Worm (Caenorhabditis elegans) whole organism, young adult: ENCODE measurements around the gene F35E8.7.

Experiments used
- B0261.1 ChIP-seq: sonication (generic microtip); optimal IDR thresholded peaks from 2 replicates; lab custom pipeline; 2016; ENCODE audit warnings: mild to moderate bottlenecking, missing genetic modification characterization, moderate library complexity, missing compliant biosample characterization
- F10E7.11 ChIP-seq: sonication (generic microtip); optimal IDR thresholded peaks from 2 replicates; lab custom pipeline; 2017; ENCODE audit warnings: mild to moderate bottlenecking, missing genetic modification characterization, moderate library complexity, missing compliant biosample characterization
- F22D6.2 ChIP-seq: sonication (generic microtip); optimal IDR thresholded peaks from 2 replicates; lab custom pipeline; 2016; ENCODE audit warnings: mild to moderate bottlenecking, missing genetic modification characterization, missing compliant biosample characterization
- F39B2.1 ChIP-seq: fragments of 200-800 bp; sonication (Bioruptor generic); IDR thresholded peaks from 2 replicates; pipeline ENCODE4 v1.3.6; 2022; ENCODE audit warnings: missing genetic modification reagents, missing genetic modification characterization, missing compliant biosample characterization
- F49E8.2 ChIP-seq: sonication (generic microtip); optimal IDR thresholded peaks from 3 replicates; lab custom pipeline; 2017; ENCODE audit warnings: missing genetic modification characterization, mild to moderate bottlenecking, missing compliant biosample characterization, antibody characterized with exemption, moderate library complexity; ENCODE audit not compliant: insufficient read depth
- F57C9.4 ChIP-seq: sonication (generic microtip); optimal IDR thresholded peaks from 2 replicates; lab custom pipeline; 2017; ENCODE audit warnings: mild to moderate bottlenecking, missing genetic modification characterization, missing compliant biosample characterization
- K11D2.4 ChIP-seq: fragments of 200-800 bp; sonication (Bioruptor generic); IDR thresholded peaks from 2 replicates; pipeline ENCODE4 v1.3.6; 2022; ENCODE audit warnings: missing genetic modification reagents, missing genetic modification characterization, missing compliant biosample characterization
- K12H6.12 ChIP-seq: fragments of 200-800 bp; sonication (Bioruptor generic); optimal IDR thresholded peaks from 2 replicates; lab custom pipeline; 2018; ENCODE audit warnings: mild to moderate bottlenecking, missing genetic modification characterization, missing compliant biosample characterization
- T07F8.4 ChIP-seq: sonication (generic microtip); optimal IDR thresholded peaks from 2 replicates; lab custom pipeline; 2016; ENCODE audit warnings: mild to moderate bottlenecking, missing genetic modification characterization, moderate library complexity, missing compliant biosample characterization
- T26A5.8 ChIP-seq: sonication (generic microtip); optimal IDR thresholded peaks from 2 replicates; lab custom pipeline; 2016; ENCODE audit warnings: missing genetic modification characterization, missing compliant biosample characterization
- Y53F4B.3 ChIP-seq: fragments of 200-800 bp; sonication (Bioruptor generic); IDR thresholded peaks from 2 replicates; pipeline ENCODE4 v1.3.6; 2022; ENCODE audit warnings: missing genetic modification reagents, missing genetic modification characterization, missing compliant biosample characterization
- Y95B8A.8 ChIP-seq: fragments of 200-800 bp; sonication (Bioruptor generic); IDR thresholded peaks from 2 replicates; pipeline ENCODE4 v1.3.6; 2022; ENCODE audit warnings: missing genetic modification reagents, missing genetic modification characterization, missing compliant biosample characterization
- aptf-2 ChIP-seq: fragments of 200-800 bp; sonication (Bioruptor generic); conservative IDR thresholded peaks from 2 replicates; pipeline ENCODE4 v1.3.6; 2022; ENCODE audit warnings: missing genetic modification reagents, missing genetic modification characterization, missing compliant biosample characterization
- atf-7 ChIP-seq: sonication (generic microtip); optimal IDR thresholded peaks from 2 replicates; lab custom pipeline; 2017; ENCODE audit warnings: mild to moderate bottlenecking, missing genetic modification characterization, missing compliant biosample characterization
- attf-3 ChIP-seq: fragments of 200-800 bp; sonication (Bioruptor generic); conservative IDR thresholded peaks from 2 replicates; pipeline ENCODE4 v1.3.6; 2022; ENCODE audit warnings: missing genetic modification reagents, missing genetic modification characterization, missing compliant biosample characterization
- cebp-2 ChIP-seq: fragments of 200-800 bp; sonication (Bioruptor generic); IDR thresholded peaks from 2 replicates; pipeline ENCODE4 v1.3.6; 2022; ENCODE audit warnings: missing genetic modification characterization, missing compliant biosample characterization
- ceh-40 ChIP-seq: fragments of 200-800 bp; sonication (Bioruptor generic); IDR thresholded peaks from 2 replicates; pipeline ENCODE4 v1.3.6; 2022; ENCODE audit warnings: missing genetic modification characterization, missing compliant biosample characterization
- ceh-91 ChIP-seq: fragments of 200-800 bp; sonication (Bioruptor generic); IDR thresholded peaks from 2 replicates; pipeline ENCODE4 v1.3.6; 2022; ENCODE audit warnings: missing genetic modification reagents, missing genetic modification characterization, missing compliant biosample characterization
- chd-7 ChIP-seq: sonication (generic microtip); optimal IDR thresholded peaks from 2 replicates; lab custom pipeline; 2016; ENCODE audit warnings: mild to moderate bottlenecking, missing genetic modification characterization, moderate library complexity, missing compliant biosample characterization
- die-1 ChIP-seq: sonication (generic microtip); optimal IDR thresholded peaks from 2 replicates; lab custom pipeline; 2016; ENCODE audit warnings: missing genotype, mild to moderate bottlenecking, missing genetic modification characterization, missing compliant biosample characterization
- egl-18 ChIP-seq: fragments of 200-800 bp; sonication (Bioruptor generic); IDR thresholded peaks from 2 replicates; pipeline ENCODE4 v1.3.6; 2022; ENCODE audit warnings: missing genetic modification reagents, missing genetic modification characterization, missing compliant biosample characterization
- gei-17 ChIP-seq: fragments of 200-800 bp; sonication (Bioruptor generic); optimal IDR thresholded peaks from 2 replicates; lab custom pipeline; 2018; ENCODE audit warnings: mild to moderate bottlenecking, missing genetic modification characterization, missing compliant biosample characterization
- him-1 ChIP-seq: sonication (generic microtip); optimal IDR thresholded peaks from 2 replicates; lab custom pipeline; 2016; ENCODE audit warnings: missing genotype, missing genetic modification reagents, missing genetic modification characterization, missing compliant biosample characterization
- hmg-1.2 ChIP-seq: fragments of 200-800 bp; sonication (Bioruptor generic); IDR thresholded peaks from 2 replicates; pipeline ENCODE4 v1.3.6; 2022; ENCODE audit warnings: missing genetic modification reagents, missing genetic modification characterization, missing compliant biosample characterization
- let-526 ChIP-seq: fragments of 200-800 bp; sonication (Bioruptor generic); IDR thresholded peaks from 2 replicates; pipeline ENCODE4 v1.3.6; 2022; ENCODE audit warnings: missing genetic modification reagents, missing genetic modification characterization, missing compliant biosample characterization
- lsy-27 ChIP-seq: sonication (generic microtip); optimal IDR thresholded peaks from 2 replicates; lab custom pipeline; 2017; ENCODE audit warnings: missing genetic modification characterization, mild to moderate bottlenecking, missing compliant biosample characterization, antibody characterized with exemption, missing genotype, borderline replicate concordance; ENCODE audit not compliant: insufficient read depth
- madf-10 ChIP-seq: sonication (generic microtip); optimal IDR thresholded peaks from 2 replicates; lab custom pipeline; 2016; ENCODE audit warnings: mild to moderate bottlenecking, missing genetic modification characterization, missing compliant biosample characterization
- madf-8 ChIP-seq: fragments of 200-800 bp; sonication (Bioruptor generic); conservative IDR thresholded peaks from 2 replicates; pipeline ENCODE4 v1.3.6; 2022; ENCODE audit warnings: missing genetic modification reagents, missing genetic modification characterization, missing compliant biosample characterization
- mcd-1 ChIP-seq: fragments of 200-800 bp; sonication (Bioruptor generic); IDR thresholded peaks from 2 replicates; pipeline ENCODE4 v1.3.6; 2022; ENCODE audit warnings: missing genetic modification reagents, missing genetic modification characterization, missing compliant biosample characterization
- nfya-1 ChIP-seq: sonication (generic microtip); optimal IDR thresholded peaks from 2 replicates; lab custom pipeline; 2017; ENCODE audit warnings: antibody characterized with exemption, missing compliant biosample characterization, missing genetic modification characterization, borderline replicate concordance; ENCODE audit not compliant: insufficient read depth
- nfyb-1 ChIP-seq: fragments of 200-800 bp; sonication (Bioruptor generic); IDR thresholded peaks from 2 replicates; pipeline ENCODE4 v1.3.6; 2022; ENCODE audit warnings: missing genetic modification reagents, missing genetic modification characterization, missing compliant biosample characterization
- nhr-120 ChIP-seq: fragments of 200-800 bp; sonication (Bioruptor generic); IDR thresholded peaks from 2 replicates; pipeline ENCODE4 v1.3.6; 2022; ENCODE audit warnings: missing genetic modification characterization, missing compliant biosample characterization
- nhr-27 ChIP-seq: fragments of 200-800 bp; sonication (Bioruptor generic); optimal IDR thresholded peaks from 2 replicates; lab custom pipeline; 2018; ENCODE audit warnings: mild to moderate bottlenecking, missing genetic modification characterization, moderate library complexity, missing compliant biosample characterization
- rcor-1 ChIP-seq: fragments of 200-800 bp; sonication (Bioruptor generic); IDR thresholded peaks from 2 replicates; pipeline ENCODE4 v1.3.6; 2022; ENCODE audit warnings: missing genetic modification reagents, missing genetic modification characterization, missing compliant biosample characterization
- rpc-1 ChIP-seq, 2 experiments: fragments of 150-350 bp in 1 of 2; sonication (generic microtip) in 1 of 2; optimal IDR thresholded peaks; 2 replicates each; lab custom pipeline; 2014 to 2018; ENCODE audit warnings: missing biosample characterization in 1 of 2, missing genetic modification characterization in 1 of 2, missing genetic modification reagents in 1 of 2, missing genotype in 1 of 2
- sea-2 ChIP-seq: fragments of 200-800 bp; sonication (Bioruptor generic); IDR thresholded peaks from 2 replicates; pipeline ENCODE4 v1.3.6; 2022; ENCODE audit warnings: missing genetic modification characterization, missing compliant biosample characterization
- snpc-3.4 ChIP-seq: sonication (generic microtip); optimal IDR thresholded peaks from 2 replicates; lab custom pipeline; 2017; ENCODE audit warnings: missing genetic modification characterization, mild to moderate bottlenecking, missing compliant biosample characterization, antibody characterized with exemption, moderate library complexity, missing genotype, missing genetic modification reagents
- tbp1 ChIP-seq: fragments of 200-800 bp; sonication (Bioruptor generic); optimal IDR thresholded peaks from 2 replicates; lab custom pipeline; 2018; ENCODE audit warnings: mild to moderate bottlenecking, missing genetic modification characterization, missing compliant biosample characterization
- tbx-9 ChIP-seq: sonication (generic microtip); optimal IDR thresholded peaks from 2 replicates; lab custom pipeline; 2016; ENCODE audit warnings: borderline replicate concordance, missing genetic modification characterization, inconsistent platforms, missing compliant biosample characterization
- tlf-1 ChIP-seq: fragments of 200-800 bp; sonication (Bioruptor generic); optimal IDR thresholded peaks from 2 replicates; lab custom pipeline; 2018; ENCODE audit warnings: mild to moderate bottlenecking, missing genetic modification characterization, missing compliant biosample characterization
- unc-130 ChIP-seq: sonication (generic microtip); optimal IDR thresholded peaks from 2 replicates; lab custom pipeline; 2016; ENCODE audit warnings: missing genetic modification reagents, missing genetic modification characterization, missing compliant biosample characterization
- xnd-1 ChIP-seq: sonication (generic microtip); optimal IDR thresholded peaks from 2 replicates; lab custom pipeline; 2016; ENCODE audit warnings: missing genotype, missing genetic modification reagents, missing genetic modification characterization, missing compliant biosample characterization
- zim-3 ChIP-seq: sonication (generic microtip); optimal IDR thresholded peaks from 2 replicates; lab custom pipeline; 2017; ENCODE audit warnings: mild to moderate bottlenecking, missing genetic modification characterization, moderate library complexity, missing compliant biosample characterization
- ztf-22 ChIP-seq: fragments of 200-800 bp; sonication (Bioruptor generic); optimal IDR thresholded peaks from 2 replicates; lab custom pipeline; 2018; ENCODE audit warnings: mild to moderate bottlenecking, missing genetic modification characterization, moderate library complexity, missing compliant biosample characterization
- ztf-25 ChIP-seq: fragments of 200-800 bp; sonication (Bioruptor generic); IDR thresholded peaks from 2 replicates; pipeline ENCODE4 v1.3.6; 2022; ENCODE audit warnings: missing genetic modification reagents, missing genetic modification characterization, missing compliant biosample characterization
- ztf-3 ChIP-seq: fragments of 200-800 bp; sonication (Bioruptor generic); optimal IDR thresholded peaks from 2 replicates; lab custom pipeline; 2018; ENCODE audit warnings: mild to moderate bottlenecking, missing genetic modification characterization, missing compliant biosample characterization

The F35E8.7 gene

DNA sequence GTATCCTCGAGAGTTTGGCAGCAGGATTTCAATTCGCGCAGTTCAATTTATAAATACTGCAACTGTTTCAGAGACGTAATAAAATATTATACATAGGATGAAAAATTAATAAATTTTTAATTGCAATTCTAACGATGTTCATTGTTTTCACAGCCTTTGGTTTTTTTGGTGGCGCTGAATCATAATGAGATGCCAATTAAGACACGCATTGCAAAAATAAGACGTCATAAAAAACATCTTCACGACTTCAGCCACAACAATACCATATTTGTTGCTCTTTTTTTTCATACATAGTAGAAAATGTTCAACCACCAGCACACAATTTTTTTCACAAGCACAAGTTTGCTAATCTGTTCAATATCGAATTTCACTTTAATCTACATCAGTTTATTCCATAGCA, 41.5 kb upstream of the F35E8.7 start, which contains the start of gene str-56 (continued):
- TF ChIP-seq Y95B8A.8 (GFP tag; lab: Robert Waterston, UW) (no peak), T07F8.4 (tag; lab: Kevin White, UChicago) (no peak), let-526 (GFP tag; lab: Robert Waterston, UW) (no peak), zim-3 (tag; lab: Kevin White, UChicago) (no peak)
- TF ChIP-seq, all 124 proteins: peak for 0

DNA sequence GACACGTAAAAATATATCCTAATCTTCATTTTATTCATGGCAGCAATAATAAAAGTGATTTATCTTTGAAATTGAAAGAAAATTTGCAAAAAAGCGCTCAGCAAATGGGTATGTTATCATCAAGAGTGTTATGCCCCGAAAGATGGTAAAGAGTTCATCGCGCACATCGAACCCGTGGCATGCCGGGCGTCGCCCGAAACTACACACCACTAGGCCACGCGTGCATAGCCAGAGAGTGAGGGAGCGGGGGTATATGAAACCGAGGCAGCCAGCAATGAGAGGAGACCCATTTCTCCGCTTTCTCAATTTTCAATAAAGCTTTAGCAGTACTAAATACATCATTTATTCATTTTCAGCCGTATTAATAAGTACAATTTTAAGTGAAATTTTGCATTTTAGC, 40.1 kb upstream of the F35E8.7 start:
- TF ChIP-seq F57C9.4 (tag; lab: Kevin White, UChicago) (peak; percentile 74), sea-2 (GFP tag; lab: Robert Waterston, UW) (peak; percentile 91), F39B2.1 (GFP tag; lab: Robert Waterston, UW) (no peak), nfya-1 (tag; lab: Kevin White, UChicago) (no peak), madf-10 (tag; lab: Kevin White, UChicago) (peak; percentile 87), Y53F4B.3 (peak; percentile 50; the same call in 1 of the 2 replicates), T26A5.8 (tag; lab: Kevin White, UChicago) (peak; percentile 95), cebp-2 (GFP tag; lab: Robert Waterston, UW) (peak; percentile 96), F49E8.2 (tag; lab: Kevin White, UChicago) (peak; percentile 51), die-1 (tag; lab: Kevin White, UChicago) (peak; percentile 98), ztf-22 (GFP tag; lab: Kevin White, UChicago) (peak; percentile 76), ceh-91 (GFP tag; lab: Robert Waterston, UW) (peak; percentile 71), snpc-3.4 (tag; lab: Kevin White, UChicago) (peak; percentile 93), chd-7 (tag; lab: Kevin White, UChicago) (peak; percentile 95), ztf-25 (GFP tag; lab: Robert Waterston, UW) (peak; percentile 95), tbx-9 (tag; lab: Kevin White, UChicago) (peak; percentile 96), nhr-120 (GFP tag; lab: Robert Waterston, UW) (peak; percentile 95), atf-7 (tag; lab: Kevin White, UChicago) (peak; percentile 88), lsy-27 (tag; lab: Kevin White, UChicago) (peak; percentile 89), aptf-2 (GFP tag; lab: Robert Waterston, UW) (0 out of 2 replicates have a peak, but pooled peaks have one; percentile 49), rpc-1 (optimal IDR thresholded peaks at IDR 0.05; lab: Kevin White, UChicago) (peak; percentile 98), rpc-1 (tag; optimal IDR thresholded peaks at IDR 0.05; lab: Kevin White, UChicago) (peak; percentile 99), ceh-40 (GFP tag; lab: Robert Waterston, UW) (peak; percentile 94; the same call in 1 of the 2 replicates), tlf-1 (peak; percentile 39), nhr-27 (tag; lab: Kevin White, UChicago) (peak; percentile 91), tbp1 (GFP tag; lab: Kevin White, UChicago) (peak; percentile 100), nfyb-1 (GFP tag; lab: Robert Waterston, UW) (peak; percentile 94), unc-130 (GFP tag; lab: Kevin White, UChicago) (peak; percentile 81), F22D6.2 (tag; lab: Kevin White, UChicago) (peak; percentile 67), F10E7.11 (peak; percentile 97), B0261.1 (peak; percentile 99), attf-3 (GFP tag; lab: Robert Waterston, UW) (peak; percentile 67), madf-8 (GFP tag; lab: Robert Waterston, UW) (peak; percentile 43), gei-17 (GFP tag; lab: Kevin White, UChicago) (peak; percentile 73), hmg-1.2 (GFP tag; lab: Robert Waterston, UW) (peak; percentile 87), egl-18 (peak; percentile 83; the same call in 1 of the 2 replicates), rcor-1 (GFP tag; lab: Robert Waterston, UW) (peak; percentile 87), xnd-1 (tag; lab: Kevin White, UChicago) (peak; percentile 12), ztf-3 (GFP tag; lab: Kevin White, UChicago) (peak; percentile 79), K11D2.4 (GFP tag; lab: Robert Waterston, UW) (peak; percentile 84), him-1 (tag; lab: Kevin White, UChicago) (peak; percentile 96), mcd-1 (peak; percentile 84), K12H6.12 (peak; percentile 77)
